Worm (Caenorhabditis elegans) whole organism, L3 larva: ENCODE results near the gene wago-4.
A peak's percentile ranks its signal among the peaks of the same experiment; 100 is the strongest.

ENCODE experiments used
- fos-1 ChIP-seq: fragments of 150-350 bp; optimal IDR thresholded peaks from 2 replicates; lab custom pipeline; 2014; ENCODE audit warnings: missing biosample characterization, missing genetic modification characterization
- jun-1 ChIP-seq: fragments of 150-350 bp; optimal IDR thresholded peaks from 2 replicates; lab custom pipeline; 2014; ENCODE audit warnings: missing biosample characterization, missing genetic modification reagents, missing genetic modification characterization
- lin-39 ChIP-seq: fragments of 150-350 bp; optimal IDR thresholded peaks from 2 replicates; lab custom pipeline; 2018; ENCODE audit warnings: missing biosample characterization, missing genetic modification reagents, missing genetic modification characterization
- mml-1 ChIP-seq: fragments of 150-350 bp; sonication (generic microtip); optimal IDR thresholded peaks from 3 replicates; lab custom pipeline; 2014; ENCODE audit warnings: missing biosample characterization, missing genetic modification characterization
- nhr-11 ChIP-seq: fragments of 150-350 bp; optimal IDR thresholded peaks from 2 replicates; lab custom pipeline; 2014; ENCODE audit warnings: missing biosample characterization, missing genetic modification characterization
- nhr-237 ChIP-seq: fragments of 150-350 bp; optimal IDR thresholded peaks from 2 replicates; lab custom pipeline; 2014; ENCODE audit warnings: missing biosample characterization, missing genetic modification characterization
- nhr-25 ChIP-seq: sonication (generic microtip); optimal IDR thresholded peaks from 2 replicates; lab custom pipeline; 2017; ENCODE audit warnings: missing biosample characterization, missing genetic modification characterization
- ztf-11 ChIP-seq: fragments of 150-350 bp; optimal IDR thresholded peaks from 2 replicates; lab custom pipeline; 2014; ENCODE audit warnings: missing biosample characterization, missing genetic modification characterization

- TF ChIP-seq mml-1 (tag; lab: Kevin White, UChicago) (no peak), jun-1 (peak; percentile 41), fos-1 (tag; lab: Kevin White, UChicago) (no peak), nhr-25 (no peak), nhr-11 (tag; lab: Kevin White, UChicago) (no peak), nhr-237 (tag; lab: Kevin White, UChicago) (no peak), lin-39 (peak; percentile 34), ztf-11 (tag; lab: Kevin White, UChicago) (no peak)
Measured at ce11 chrII:12878697-12879096, 40.7 kb upstream of the wago-4 start.
